Fruit fly (Drosophila melanogaster): ENCODE measurements around the gene alpha-Man-IIa.

DNA sequence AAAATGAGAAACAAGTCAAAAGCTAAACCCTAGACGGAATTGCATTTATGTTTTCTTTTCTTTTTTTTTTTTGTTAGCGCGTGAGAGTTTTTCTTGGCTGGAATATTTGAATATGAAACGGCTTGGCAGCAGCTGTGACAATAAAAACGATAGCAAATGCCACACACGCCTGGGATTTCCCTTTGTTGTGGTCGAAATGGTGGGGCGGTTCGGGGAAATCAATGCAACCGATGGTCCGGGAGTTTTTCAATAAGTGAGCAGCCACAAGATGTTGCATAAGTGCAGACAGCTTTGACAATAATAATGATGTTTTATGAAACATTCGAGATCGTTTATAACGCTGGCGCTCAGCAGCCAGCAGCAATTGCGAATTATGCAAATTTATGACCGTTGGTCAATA is 35.6 kb upstream of the alpha-Man-IIa start:
- TF ChIP-seq Sin3A (optimal IDR thresholded peaks at IDR 0.05): no peak
- TF ChIP-seq h (optimal IDR thresholded peaks at IDR 0.05): no peak
- TF ChIP-seq psq (optimal IDR thresholded peaks at IDR 0.05): no peak

All from Kc167 (cell line).